Fruit fly (Drosophila melanogaster): ENCODE data around the gene Es2.

Gene Es2

DNA sequence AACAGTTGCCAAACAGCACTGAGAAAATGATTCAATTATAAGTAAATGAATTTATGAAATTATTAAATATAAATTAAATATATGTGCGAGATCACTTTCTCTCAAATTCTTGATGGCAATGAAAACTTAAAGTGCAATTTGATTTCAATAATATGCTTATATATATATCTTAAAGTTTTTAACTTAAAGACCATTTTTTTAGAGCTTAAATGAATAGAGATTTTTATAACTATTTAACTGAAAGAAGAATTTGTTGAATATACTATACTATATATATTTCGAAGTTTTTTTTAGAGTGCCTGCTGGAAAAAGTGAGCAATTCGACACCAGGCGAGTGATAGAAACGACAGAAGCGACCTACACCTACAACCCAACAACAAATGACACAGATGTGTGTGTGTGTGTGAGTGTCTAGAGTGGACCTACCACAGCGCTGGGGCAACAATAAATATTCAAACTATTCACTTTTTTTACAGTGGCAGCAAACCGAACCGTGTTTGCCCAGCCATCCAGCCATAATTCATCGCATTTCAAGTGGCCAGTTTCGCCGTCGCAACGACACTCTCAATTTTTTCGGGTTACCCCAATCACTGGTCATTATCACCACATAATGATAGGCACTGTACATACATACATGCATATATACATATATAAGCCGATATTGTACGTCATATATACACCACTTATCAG is 16.3 kb upstream of the Es2 start (continued):
- TF ChIP-seq HLH4C (GFP tag; IDR thresholded peaks at IDR 0.05; ENCODE audit: partially characterized antibody) (no peak), HLH3B (GFP tag; IDR thresholded peaks at IDR 0.05) (peak; percentile 46; the same call in 1 of the 2 replicates), CG31388 (GFP tag; optimal IDR thresholded peaks at IDR 0.05) (no peak), Rfx (GFP tag; IDR thresholded peaks at IDR 0.05) (peak; percentile 60), CG14050 (GFP tag; IDR thresholded peaks at IDR 0.05) (no peak), CG10209 (GFP tag; optimal IDR thresholded peaks at IDR 0.05) (peak; percentile 50), bowl (GFP tag; IDR thresholded peaks at IDR 0.05) (no peak), CG12299 (tag; optimal IDR thresholded peaks at IDR 0.05) (no peak), kah (GFP tag; optimal IDR thresholded peaks at IDR 0.05) (no peak), Taf1 (GFP tag; IDR thresholded peaks at IDR 0.05) (no peak), Nf-YA (GFP tag; IDR thresholded peaks at IDR 0.05) (no peak), tup (GFP tag; optimal IDR thresholded peaks at IDR 0.05) (no peak), yki (optimal IDR thresholded peaks at IDR 0.05) (no peak), C15 (GFP tag; IDR thresholded peaks at IDR 0.05) (no peak), NfI (GFP tag; optimal IDR thresholded peaks at IDR 0.05) (no peak), ranshi (GFP tag; IDR thresholded peaks at IDR 0.05) (no peak), CG8290 (GFP tag; optimal IDR thresholded peaks at IDR 0.05) (no peak), CG8290 (tag; optimal IDR thresholded peaks at IDR 0.05) (peak in 1 of 2 experiments; percentile 76), ATbp (GFP tag; optimal IDR thresholded peaks at IDR 0.05) (peak; percentile 34), her (GFP tag; optimal IDR thresholded peaks at IDR 0.05) (no peak), CG13424 (tag; optimal IDR thresholded peaks at IDR 0.05) (peak; percentile 69), CG13624 (GFP tag; optimal IDR thresholded peaks at IDR 0.05) (no peak), CG17186 (GFP tag; optimal IDR thresholded peaks at IDR 0.05) (no peak), en (GFP tag; optimal IDR thresholded peaks at IDR 0.05) (no peak), danr (GFP tag; IDR thresholded peaks at IDR 0.05) (no peak), CG1024 (GFP tag; IDR thresholded peaks at IDR 0.05) (no peak), nerfin-1 (tag; optimal IDR thresholded peaks at IDR 0.05) (peak; percentile 54), tx (GFP tag; optimal IDR thresholded peaks at IDR 0.05) (no peak), CG14667 (GFP tag; IDR thresholded peaks at IDR 0.05) (no peak), emc (GFP tag; optimal IDR thresholded peaks at IDR 0.05) (no peak), slou (GFP tag; optimal IDR thresholded peaks at IDR 0.05) (no peak), fd102C (GFP tag; optimal IDR thresholded peaks at IDR 0.05) (no peak), CG3407 (GFP tag; optimal IDR thresholded peaks at IDR 0.05) (no peak), eyg (GFP tag; optimal IDR thresholded peaks at IDR 0.05) (no peak), vvl (GFP tag; IDR thresholded peaks at IDR 0.05) (peak; percentile 36; the same call in 1 of the 2 replicates), sr (GFP tag; IDR thresholded peaks at IDR 0.05) (0 out of 3 replicates have a peak, but pooled peaks have one; percentile 19), CG1647 (GFP tag; optimal IDR thresholded peaks at IDR 0.05) (no peak), CG12219 (GFP tag; optimal IDR thresholded peaks at IDR 0.05) (no peak), CG4820 (GFP tag; optimal IDR thresholded peaks at IDR 0.05) (peak; percentile 11), CG34376 (GFP tag; optimal IDR thresholded peaks at IDR 0.05) (peak; percentile 24), Lim3 (GFP tag; IDR thresholded peaks at IDR 0.05) (no peak), CG12659 (GFP tag; optimal IDR thresholded peaks at IDR 0.05) (peak; percentile 46), CG17568 (GFP tag; optimal IDR thresholded peaks at IDR 0.05) (no peak), Scr (GFP tag; IDR thresholded peaks at IDR 0.05; ENCODE audit: partially characterized antibody) (no peak), D19B (GFP tag; optimal IDR thresholded peaks at IDR 0.05) (no peak), CG9817 (tag; optimal IDR thresholded peaks at IDR 0.05) (no peak), gce (GFP tag; IDR thresholded peaks at IDR 0.05) (0 out of 3 replicates have a peak, but pooled peaks have one; percentile 19), CG8281 (tag; optimal IDR thresholded peaks at IDR 0.05) (peak; percentile 7), sqz (GFP tag; optimal IDR thresholded peaks at IDR 0.05) (peak; percentile 37), HHEX (GFP tag; optimal IDR thresholded peaks at IDR 0.05) (peak; percentile 27), odd (GFP tag; optimal IDR thresholded peaks at IDR 0.05) (no peak)
